Worm (Caenorhabditis elegans): ENCODE measurements around the gene vha-5.

The vha-5 gene

DNA sequence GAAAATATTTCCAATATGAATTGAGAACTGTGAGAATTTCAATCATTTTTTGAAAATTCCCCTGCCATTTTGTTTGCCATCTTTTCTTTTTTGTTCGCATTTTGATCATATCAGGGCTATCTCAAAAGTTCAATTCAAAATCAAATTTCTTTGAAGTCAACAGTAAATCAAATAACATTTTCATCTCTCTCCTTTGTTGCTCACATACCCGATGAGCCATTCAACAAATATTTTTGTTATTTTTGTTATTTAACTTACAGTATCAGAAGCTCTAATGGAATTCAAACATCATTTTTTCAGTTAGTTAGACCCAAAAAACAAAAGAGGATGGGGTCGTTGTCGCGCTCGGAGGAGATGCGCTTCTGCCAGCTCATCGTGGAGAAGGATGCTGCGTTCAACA lies at the start of gene vha-5:
Gene vha-5, plus strand, starts transcription at position 301 of the 400 bp plus-strand sequence.
- no peak for TF ChIP-seq dao-5 (tag; optimal IDR thresholded peaks at IDR 0.05)
- TF ChIP-seq W03F9.2 (tag; optimal IDR thresholded peaks at IDR 0.05): no peak
- no peak for TF ChIP-seq him-1 (tag; optimal IDR thresholded peaks at IDR 0.05)

DNA sequence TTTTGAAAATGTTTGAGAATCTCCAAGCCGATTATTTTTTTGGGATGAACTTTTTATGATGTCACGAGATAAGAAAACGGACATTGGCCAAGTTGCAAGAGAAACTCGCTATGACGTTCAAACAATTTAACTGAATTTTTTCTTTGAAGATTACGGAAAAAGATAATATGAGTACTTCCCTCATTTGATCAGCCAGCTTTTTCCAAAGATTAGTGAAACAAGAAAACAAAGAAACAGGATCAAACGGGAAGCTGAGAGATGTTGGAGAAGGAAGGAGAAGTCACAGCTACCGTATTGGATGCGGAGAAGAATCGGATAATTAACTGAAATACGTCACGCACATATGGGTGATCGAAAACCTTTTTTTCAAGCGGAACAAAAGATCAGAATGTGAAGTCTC lies 49.6 kb upstream of the vha-5 start:
- TF ChIP-seq W03F9.2 (tag; optimal IDR thresholded peaks at IDR 0.05) (no peak), dao-5 (tag; optimal IDR thresholded peaks at IDR 0.05) (no peak), him-1 (tag; optimal IDR thresholded peaks at IDR 0.05) (no peak)

DNA sequence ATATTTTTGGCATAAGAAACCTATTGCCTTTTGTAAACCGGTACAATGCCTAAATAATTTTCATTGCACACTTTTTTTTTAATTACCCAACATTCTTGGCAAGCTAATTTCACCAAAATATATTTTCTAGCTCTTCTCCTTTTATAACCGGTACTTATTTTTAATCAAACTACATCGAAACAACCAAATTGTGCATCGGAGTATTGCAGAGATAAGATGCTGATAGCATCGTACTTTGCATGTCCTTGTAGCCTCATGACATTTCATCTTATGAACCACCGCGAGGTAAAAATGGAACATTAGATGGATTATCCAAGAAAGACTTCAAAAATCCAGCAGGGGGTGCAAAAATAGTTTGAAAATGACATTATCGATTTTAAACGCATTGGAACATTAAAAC lies 48.5 kb upstream of the vha-5 start:
- TF ChIP-seq W03F9.2 (tag; optimal IDR thresholded peaks at IDR 0.05) (no peak), him-1 (tag; optimal IDR thresholded peaks at IDR 0.05) (no peak), dao-5 (tag; optimal IDR thresholded peaks at IDR 0.05) (no peak)

DNA sequence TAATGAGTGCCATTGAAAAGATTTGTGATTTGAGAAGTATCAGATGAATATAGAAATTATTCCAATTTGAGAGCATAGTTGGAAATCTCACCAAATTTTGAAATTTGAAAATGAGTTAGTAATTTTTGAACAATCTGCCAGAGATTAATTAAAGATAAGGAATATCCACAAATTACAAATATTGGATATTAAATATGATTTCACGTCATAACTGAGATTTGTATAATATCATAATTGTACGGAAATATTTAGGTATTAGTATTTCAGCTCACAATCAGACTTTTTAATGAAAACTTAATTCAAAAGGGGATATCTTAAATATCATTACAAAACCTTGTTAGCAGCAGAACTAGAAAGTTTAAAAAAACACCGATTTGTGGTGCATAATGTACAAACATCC lies 43.9 kb upstream of the vha-5 start, which contains the start of gene K07H8.7:
Gene K07H8.7, minus strand, starts transcription at position 101 of the 400 bp plus-strand sequence.
- TF ChIP-seq W03F9.2 (tag; optimal IDR thresholded peaks at IDR 0.05) (no peak), dao-5 (tag; optimal IDR thresholded peaks at IDR 0.05) (no peak), him-1 (tag; optimal IDR thresholded peaks at IDR 0.05) (no peak)

DNA sequence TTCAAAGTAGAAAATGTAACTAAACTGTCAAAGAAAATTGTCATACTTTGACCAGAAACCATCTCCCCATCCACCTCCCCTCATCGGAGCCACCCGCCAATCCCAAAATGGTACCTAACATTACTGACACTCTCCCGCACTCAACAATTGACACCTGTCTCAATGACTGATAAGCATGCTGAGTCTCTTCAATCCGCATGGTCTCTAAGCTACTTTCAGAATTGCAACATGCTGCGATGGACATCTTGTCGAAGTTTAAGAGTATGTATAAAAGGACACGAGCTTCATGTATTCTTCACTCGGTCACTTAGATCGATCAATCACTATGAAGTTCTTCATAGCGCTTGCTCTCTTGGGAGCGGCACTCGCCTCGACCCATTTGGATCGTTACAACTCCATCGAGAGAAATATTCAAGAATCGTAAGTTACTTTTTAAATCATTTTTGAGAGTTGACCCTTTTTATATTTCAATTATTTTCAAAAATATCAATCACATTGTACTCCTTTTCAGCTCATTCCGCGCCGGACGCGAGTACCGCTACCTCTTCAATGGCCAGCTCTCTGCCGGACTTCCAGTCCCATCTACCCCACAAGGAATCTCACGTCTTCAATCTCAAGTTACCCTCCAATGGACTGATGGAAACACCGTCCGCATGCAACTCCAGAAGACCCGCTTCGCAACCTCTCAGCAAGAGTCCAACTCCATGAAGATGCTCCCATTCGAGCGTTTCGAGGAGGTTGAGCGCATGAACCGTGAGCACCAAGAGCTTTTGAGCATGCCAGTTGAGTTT lies 42.7 kb upstream of the vha-5 start, which contains the start of gene vit-6:
Gene vit-6, plus strand, starts transcription at position 310 of the 791 bp plus-strand sequence.
- TF ChIP-seq W03F9.2 (tag; optimal IDR thresholded peaks at IDR 0.05): no peak
- peak; percentile 50 for TF ChIP-seq dao-5 (tag; optimal IDR thresholded peaks at IDR 0.05)

DNA sequence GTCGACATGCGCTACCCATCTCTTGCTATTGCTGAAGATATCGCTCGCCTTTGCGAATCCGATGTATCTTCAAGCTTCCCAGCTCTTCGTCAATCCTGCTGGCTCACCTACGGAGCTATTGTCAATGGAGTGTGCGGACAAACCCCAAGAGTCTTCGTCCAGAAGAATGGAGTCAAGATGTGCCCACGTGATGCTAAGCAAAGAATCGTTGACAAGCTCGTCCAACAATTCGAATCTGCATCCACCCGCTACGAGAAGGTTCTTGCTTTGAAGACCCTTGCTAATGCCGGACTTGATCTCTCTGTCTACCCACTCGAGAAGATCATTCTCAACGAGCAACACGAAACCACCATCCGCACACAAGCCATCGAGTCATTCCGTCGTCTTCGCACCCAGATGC lies 41.1 kb upstream of the vha-5 start:
- TF ChIP-seq dao-5 (tag; optimal IDR thresholded peaks at IDR 0.05) (no peak), W03F9.2 (tag; optimal IDR thresholded peaks at IDR 0.05) (no peak), him-1 (tag; optimal IDR thresholded peaks at IDR 0.05) (no peak)

DNA sequence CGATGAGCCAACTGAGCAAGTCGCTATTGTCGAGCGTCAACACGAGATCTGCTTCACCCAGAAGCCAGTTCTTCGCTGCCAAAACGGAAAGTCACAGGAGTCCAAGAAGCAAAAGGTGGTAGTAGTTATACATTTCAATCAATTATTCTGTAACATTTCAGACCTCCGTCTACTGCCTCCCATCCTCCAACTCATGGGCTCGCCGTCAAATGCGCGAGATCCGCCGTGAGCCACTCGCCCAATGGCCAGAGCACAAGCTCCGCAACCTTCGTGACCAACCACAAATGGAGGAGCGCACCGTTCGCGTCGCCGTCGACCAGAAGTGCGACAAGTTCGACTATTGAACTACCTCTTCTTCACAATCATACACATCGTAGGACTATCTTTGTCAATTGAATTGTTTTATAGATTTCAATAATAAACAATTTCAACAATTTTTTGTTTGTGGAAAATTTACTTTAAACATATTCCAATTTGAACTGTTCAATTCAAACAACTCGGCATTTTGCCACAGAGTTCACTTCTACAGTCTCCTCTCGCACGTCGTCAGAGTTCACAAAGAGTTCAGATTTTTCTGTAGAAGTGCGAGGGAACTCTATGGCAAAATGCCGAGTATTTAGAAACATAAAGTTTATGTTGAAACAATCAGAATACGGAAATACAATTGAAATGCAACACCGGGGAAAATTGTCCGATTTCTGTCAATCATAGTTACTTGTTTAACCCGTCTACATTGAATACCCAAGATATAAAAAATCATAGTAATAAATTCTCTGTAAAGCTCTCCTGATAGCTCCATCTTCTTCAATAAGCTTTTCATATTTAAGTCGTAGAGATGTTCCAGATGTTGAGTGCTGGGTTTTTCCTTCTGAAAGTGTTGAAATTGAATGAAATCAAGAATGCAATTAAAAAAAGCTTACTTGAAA lies 37.5 kb upstream of the vha-5 start:
- TF ChIP-seq dao-5 (tag; optimal IDR thresholded peaks at IDR 0.05) (no peak), W03F9.2 (tag; optimal IDR thresholded peaks at IDR 0.05) (no peak), him-1 (tag; optimal IDR thresholded peaks at IDR 0.05) (no peak)

DNA sequence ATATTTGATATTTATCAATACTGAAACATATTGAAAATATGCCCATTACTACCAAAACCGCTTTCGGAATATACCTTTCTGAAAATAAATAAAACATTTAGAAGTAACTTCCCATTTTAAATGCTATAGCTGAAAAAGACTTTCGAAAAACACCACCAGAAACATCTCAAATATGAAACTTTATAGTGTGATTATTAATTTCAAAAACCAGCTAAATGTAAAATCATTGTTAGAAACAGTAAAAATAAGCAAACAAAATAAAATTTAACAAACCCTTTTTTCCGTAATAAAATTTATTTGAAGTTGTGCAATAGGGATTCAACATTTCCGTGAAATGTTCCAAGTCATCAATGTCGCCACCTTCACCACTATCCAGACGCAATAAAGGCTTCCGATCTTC lies 35.7 kb upstream of the vha-5 start, which contains the start of the genes K07H8.5 and K07H8.8:
Gene K07H8.5, plus strand, starts transcription at position 301 of the 400 bp plus-strand sequence.
Gene K07H8.8, minus strand, starts transcription at position 389 of the 400 bp plus-strand sequence.
- no peak for TF ChIP-seq dao-5 (tag; optimal IDR thresholded peaks at IDR 0.05)
- no peak for TF ChIP-seq W03F9.2 (tag; optimal IDR thresholded peaks at IDR 0.05)
- no peak for TF ChIP-seq him-1 (tag; optimal IDR thresholded peaks at IDR 0.05)

DNA sequence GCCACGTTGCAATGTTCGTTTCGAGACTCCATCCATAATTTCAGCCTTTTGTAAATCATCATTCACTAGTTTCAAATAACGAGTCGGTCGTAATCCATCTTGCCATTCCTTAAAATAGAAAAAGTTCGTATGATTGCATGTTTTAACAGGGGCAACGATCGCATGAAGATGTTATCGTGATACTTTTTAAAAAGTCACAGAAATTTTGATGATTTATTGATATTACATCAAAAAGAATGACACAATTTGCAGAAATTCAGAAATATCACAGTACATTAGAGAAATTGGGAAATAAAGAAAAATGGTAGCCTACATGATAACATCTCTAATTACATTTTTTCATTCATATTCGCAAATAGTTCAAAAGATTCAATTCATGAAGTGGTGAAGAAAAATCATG lies 30.4 kb upstream of the vha-5 start:
- TF ChIP-seq dao-5 (tag; optimal IDR thresholded peaks at IDR 0.05): no peak

DNA sequence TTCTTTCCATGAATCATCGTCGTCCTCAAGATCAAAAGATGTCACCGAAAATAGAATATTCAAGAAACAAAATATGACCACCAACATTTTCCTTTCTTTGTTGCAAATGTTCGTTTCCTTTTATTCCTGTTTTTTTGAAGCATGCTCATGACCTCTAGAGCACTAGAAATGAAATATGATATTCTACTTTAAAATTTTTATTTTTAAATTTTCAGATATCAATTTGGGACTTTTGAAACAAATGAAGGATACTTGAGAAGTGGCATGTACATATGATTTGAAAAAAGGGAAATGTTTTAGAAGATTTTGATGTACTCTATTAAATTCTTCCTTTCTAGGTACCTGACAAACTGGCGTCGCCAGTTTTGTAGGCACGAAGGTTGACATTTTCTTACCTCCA lies 28.5 kb upstream of the vha-5 start, which contains the start of gene K07H8.11:
Gene K07H8.11, minus strand, starts transcription at position 101 of the 400 bp plus-strand sequence.
- TF ChIP-seq dao-5 (tag; optimal IDR thresholded peaks at IDR 0.05) (no peak), him-1 (tag; optimal IDR thresholded peaks at IDR 0.05) (no peak), W03F9.2 (tag; optimal IDR thresholded peaks at IDR 0.05) (no peak)

DNA sequence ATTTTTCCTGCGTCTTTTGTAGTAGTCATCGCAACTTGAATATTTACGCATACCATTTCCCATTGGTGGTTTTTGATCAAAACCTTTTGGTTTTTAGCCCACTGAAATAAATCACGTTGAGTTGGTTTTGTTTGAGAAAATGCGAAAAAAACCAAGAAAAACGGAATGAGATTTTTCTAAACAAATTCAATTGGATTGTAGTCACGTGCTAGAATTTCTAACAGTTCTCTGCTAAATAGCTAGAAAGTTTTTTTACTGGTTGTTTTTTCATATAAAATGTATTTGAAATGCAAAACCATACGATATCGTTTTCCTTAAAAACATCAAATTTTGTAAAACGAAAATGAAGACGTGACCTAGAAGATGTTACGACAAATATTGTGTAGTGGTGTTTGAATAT lies 27.2 kb upstream of the vha-5 start, which contains the start of gene K07H8.12:
Gene K07H8.12, minus strand, starts transcription at position 101 of the 400 bp plus-strand sequence.
- TF ChIP-seq dao-5 (tag; optimal IDR thresholded peaks at IDR 0.05) (no peak), him-1 (tag; optimal IDR thresholded peaks at IDR 0.05) (no peak), W03F9.2 (tag; optimal IDR thresholded peaks at IDR 0.05) (no peak)

DNA sequence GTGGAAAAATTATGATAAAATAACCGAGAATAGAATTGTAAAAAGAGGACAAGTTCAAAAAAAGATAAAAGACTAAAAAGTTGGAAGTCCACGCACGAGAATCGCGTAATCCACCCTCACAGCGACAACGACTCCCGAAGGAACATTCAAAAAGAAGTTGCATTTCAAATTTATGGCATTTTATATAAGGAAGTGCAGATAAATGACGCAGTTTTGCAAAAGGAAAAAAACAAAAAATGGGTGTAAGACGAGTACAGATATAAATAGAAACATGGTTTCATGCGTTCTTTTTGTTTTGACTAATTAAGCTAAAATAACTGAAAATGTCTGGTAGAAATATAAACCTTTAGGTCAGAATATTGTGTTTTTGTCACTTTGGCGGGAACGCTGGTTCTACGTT lies 20.6 kb upstream of the vha-5 start:
- no peak for TF ChIP-seq him-1 (tag; optimal IDR thresholded peaks at IDR 0.05)
- no peak for TF ChIP-seq W03F9.2 (tag; optimal IDR thresholded peaks at IDR 0.05)
- TF ChIP-seq dao-5 (tag; optimal IDR thresholded peaks at IDR 0.05): no peak

DNA sequence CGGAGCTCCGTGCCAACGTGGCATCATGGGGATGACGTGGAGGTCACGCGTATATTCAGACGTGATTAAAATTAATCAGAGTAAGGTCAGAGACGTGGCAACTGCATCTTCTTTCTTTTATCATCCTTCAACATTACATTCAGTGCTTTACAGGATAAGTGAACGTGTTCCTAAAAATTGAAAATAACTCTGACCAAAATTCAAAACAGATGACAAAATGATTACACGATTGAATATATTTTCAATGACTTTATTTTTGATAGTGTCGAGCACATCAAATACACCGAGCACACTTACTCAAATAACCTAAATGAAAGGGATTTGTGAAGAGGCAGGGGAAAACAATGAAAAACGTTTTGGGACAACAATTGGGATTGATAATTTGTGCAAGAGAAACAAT lies 17.4 kb upstream of the vha-5 start, which contains the start of gene K07H8.9:
Gene K07H8.9, minus strand, starts transcription at position 125 of the 400 bp plus-strand sequence.
- TF ChIP-seq W03F9.2 (tag; optimal IDR thresholded peaks at IDR 0.05) (no peak), him-1 (tag; optimal IDR thresholded peaks at IDR 0.05) (no peak), dao-5 (tag; optimal IDR thresholded peaks at IDR 0.05) (no peak)

Data from whole organism, L4/young adult.